Worm (Caenorhabditis elegans): ENCODE results near the gene tag-314.

DNA sequence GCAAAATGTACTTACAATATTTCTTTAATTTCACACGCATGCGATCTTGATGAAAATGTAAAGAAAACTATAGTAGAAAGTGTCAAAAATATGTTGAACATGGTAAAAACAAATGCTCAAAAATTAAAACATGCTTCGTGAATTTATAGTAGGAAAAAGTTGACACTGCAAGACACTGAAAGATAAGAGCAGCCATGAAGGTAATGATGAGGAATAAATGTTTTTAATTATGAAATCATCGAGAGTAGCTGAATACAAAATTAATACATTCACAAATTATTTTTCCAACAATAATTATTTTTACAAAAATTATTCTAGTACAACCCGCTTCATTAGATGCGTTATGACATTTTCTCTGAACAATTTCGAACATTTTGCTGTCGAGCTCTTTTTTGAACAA, 11.6 kb downstream of the tag-314 start, which contains the start of gene F15H10.10:
- no peak for TF ChIP-seq hlh-4 (tag; optimal IDR thresholded peaks at IDR 0.05)
- TF ChIP-seq sox-4 (tag; optimal IDR thresholded peaks at IDR 0.05), result no peak
- no peak for TF ChIP-seq nhr-77 (tag; optimal IDR thresholded peaks at IDR 0.05)
- TF ChIP-seq nhr-12 (tag; optimal IDR thresholded peaks at IDR 0.05), result no peak
- no peak for TF ChIP-seq dsc-1 (tag; optimal IDR thresholded peaks at IDR 0.05)
- no peak for TF ChIP-seq nhr-84 (tag; optimal IDR thresholded peaks at IDR 0.05)
- TF ChIP-seq elt-2 (tag; optimal IDR thresholded peaks at IDR 0.05), result no peak

Data from whole organism, L1 larva.